Fruit fly (Drosophila melanogaster): Measurements from ENCODE around the gene Ir100a.

Ir100a gene

dm6 chr3R:31825571-31826068 is 24.9 kb downstream of the Ir100a start:
- TF ChIP-seq Sin3A (optimal IDR thresholded peaks at IDR 0.05) (no peak), psq (optimal IDR thresholded peaks at IDR 0.05) (no peak), ttk (optimal IDR thresholded peaks at IDR 0.05) (no peak), h (optimal IDR thresholded peaks at IDR 0.05) (no peak), Myc (optimal IDR thresholded peaks at IDR 0.05) (no peak), insv (optimal IDR thresholded peaks at IDR 0.05) (no peak)

dm6 chr3R:31826422-31826821 is 25.7 kb downstream of the Ir100a start:
- TF ChIP-seq psq (optimal IDR thresholded peaks at IDR 0.05) (no peak), insv (optimal IDR thresholded peaks at IDR 0.05) (no peak), ttk (optimal IDR thresholded peaks at IDR 0.05) (no peak), Sin3A (optimal IDR thresholded peaks at IDR 0.05) (no peak), h (optimal IDR thresholded peaks at IDR 0.05) (no peak), Myc (optimal IDR thresholded peaks at IDR 0.05) (no peak)

- TF ChIP-seq Sin3A (optimal IDR thresholded peaks at IDR 0.05) (no peak), Myc (optimal IDR thresholded peaks at IDR 0.05) (no peak), insv (optimal IDR thresholded peaks at IDR 0.05) (no peak), psq (optimal IDR thresholded peaks at IDR 0.05) (no peak), h (optimal IDR thresholded peaks at IDR 0.05) (no peak), ttk (optimal IDR thresholded peaks at IDR 0.05) (no peak)
Measured at dm6 chr3R:31852185-31852584, 51.4 kb downstream of the Ir100a start.
